Worm (Caenorhabditis elegans) whole organism, dauer: ENCODE measurements around the gene npp-3.

Experiments
- unc-62 ChIP-seq: sonication (generic microtip); optimal IDR thresholded peaks from 2 replicates; lab custom pipeline; 2017; ENCODE audit warnings: missing biosample characterization, missing genetic modification reagents, missing genetic modification characterization

The npp-3 gene

ce11 chrII:11852191-11852901, 22.2 kb downstream of the npp-3 start:
- TF ChIP-seq unc-62, result no peak

- no peak for TF ChIP-seq unc-62
Observed at ce11 chrII:11849572-11849971, 25.0 kb downstream of the npp-3 start.

- no peak for TF ChIP-seq unc-62
Observed at ce11 chrII:11845954-11846353, 28.6 kb downstream of the npp-3 start.

ce11 chrII:11844984-11845383, 29.6 kb downstream of the npp-3 start:
- TF ChIP-seq unc-62, result no peak

- no peak for TF ChIP-seq unc-62
Observed at ce11 chrII:11844072-11844471, 30.5 kb downstream of the npp-3 start.

- TF ChIP-seq unc-62, result no peak
Observed at ce11 chrII:11843441-11843840, 31.1 kb downstream of the npp-3 start.

- TF ChIP-seq unc-62, result no peak
Observed at ce11 chrII:11842766-11843165, 31.8 kb downstream of the npp-3 start.

- no peak for TF ChIP-seq unc-62
Observed at ce11 chrII:11842317-11842716, 32.3 kb downstream of the npp-3 start, which contains the start of gene T27D12.1. T27D12.1 (plus strand) TSS chrII:11842617.

- TF ChIP-seq unc-62, result no peak
Observed at ce11 chrII:11841653-11842052, 32.9 kb downstream of the npp-3 start.

- TF ChIP-seq unc-62, result no peak
Observed at ce11 chrII:11839116-11839515, 35.5 kb downstream of the npp-3 start.

- no peak for TF ChIP-seq unc-62
Observed at ce11 chrII:11838353-11838752, 36.2 kb downstream of the npp-3 start.

ce11 chrII:11836554-11837218, 37.9 kb downstream of the npp-3 start:
- TF ChIP-seq unc-62, result no peak

ce11 chrII:11835208-11835607, 39.4 kb downstream of the npp-3 start, which contains the start of gene T27D12.6:
T27D12.6 (plus strand) TSS chrII:11835508.
- TF ChIP-seq unc-62, result no peak

ce11 chrII:11832475-11832874, 42.1 kb downstream of the npp-3 start, which contains the start of gene clec-144:
clec-144 (minus strand) TSS chrII:11832575.
- no peak for TF ChIP-seq unc-62

- TF ChIP-seq unc-62, result no peak
Observed at ce11 chrII:11830601-11831000, 44.0 kb downstream of the npp-3 start.

- no peak for TF ChIP-seq unc-62
Observed at ce11 chrII:11829920-11830319, 44.7 kb downstream of the npp-3 start, which contains the start of gene pes-5. pes-5 (minus strand) TSS chrII:11830020.

ce11 chrII:11823566-11824308, 50.9 kb downstream of the npp-3 start, which contains the start of gene Y6D1A.1:
Y6D1A.1 (minus strand) TSS chrII:11823616.
- TF ChIP-seq unc-62, result no peak
